Fruit fly (Drosophila melanogaster) whole organism, prepupa: Measurements from ENCODE around the gene CG12362.

ENCODE experiments used
- CG16779 ChIP-seq: fragments of 200-800 bp; sonication (Bioruptor generic); optimal IDR thresholded peaks from 3 replicates; lab custom pipeline; 2017; ENCODE audit warnings: missing biosample characterization, mild to moderate bottlenecking, missing genetic modification characterization
- Ets21C ChIP-seq: fragments of 200-800 bp; sonication (Bioruptor generic); optimal IDR thresholded peaks from 3 replicates; lab custom pipeline; 2016; ENCODE audit warnings: missing biosample characterization, missing genetic modification characterization
- Hr39 ChIP-seq: fragments of 200-800 bp; sonication (Bioruptor generic); optimal IDR thresholded peaks from 2 replicates; lab custom pipeline; 2016; ENCODE audit warnings: missing biosample characterization, missing genetic modification characterization

dm6 chr3L:10428027-10428426, 15.4 kb downstream of the CG12362 start:
- TF ChIP-seq Hr39 (GFP tag; lab: Kevin White, UChicago) (no peak), Ets21C (GFP tag; lab: Kevin White, UChicago) (no peak), CG16779 (tag; lab: Kevin White, UChicago) (no peak)
